Fruit fly (Drosophila melanogaster): ENCODE measurements around the gene CG33296.

- TF ChIP-seq CG8478 (optimal IDR thresholded peaks at IDR 0.05): no peak
- no peak for TF ChIP-seq CTCF (optimal IDR thresholded peaks at IDR 0.05)
Observed at dm6 chr2L:7702383-7703188, 13.9 kb downstream of the CG33296 start, which contains the start of gene Tep3.
